Fruit fly (Drosophila melanogaster): ENCODE measurements around the gene CG8925.

Gene CG8925

dm6 chr3R:16222300-16222903, 50.6 kb downstream of the CG8925 start (continued):
- TF ChIP-seq CG34406 (GFP tag; optimal IDR thresholded peaks at IDR 0.05) (peak; percentile 85), CG6276 (GFP tag; optimal IDR thresholded peaks at IDR 0.05) (peak; percentile 96), CG6808 (GFP tag; optimal IDR thresholded peaks at IDR 0.05) (peak; percentile 85), Hr4 (GFP tag; optimal IDR thresholded peaks at IDR 0.05) (peak; percentile 99), CG4318 (GFP tag; optimal IDR thresholded peaks at IDR 0.05) (peak; percentile 92), ss (GFP tag; optimal IDR thresholded peaks at IDR 0.05) (peak; percentile 86 to 93), OdsH (GFP tag; optimal IDR thresholded peaks at IDR 0.05) (peak; percentile 98), Hr39 (GFP tag; optimal IDR thresholded peaks at IDR 0.05) (peak; percentile 98), Lpt (GFP tag; optimal IDR thresholded peaks at IDR 0.05) (peak; percentile 99), svp (GFP tag) (peak; percentile 99), CG10669 (GFP tag; optimal IDR thresholded peaks at IDR 0.05) (peak; percentile 97), CG7368 (GFP tag; optimal IDR thresholded peaks at IDR 0.05) (peak; percentile 99), CG3919 (GFP tag; optimal IDR thresholded peaks at IDR 0.05) (peak; percentile 98), fkh (GFP tag; optimal IDR thresholded peaks at IDR 0.05) (peak; percentile 93), CG6163 (GFP tag; IDR thresholded peaks at IDR 0.05) (peak; percentile 99), Eip75B (GFP tag; optimal IDR thresholded peaks at IDR 0.05) (peak; percentile 98), CG8632 (GFP tag; optimal IDR thresholded peaks at IDR 0.05) (peak; percentile 85), CG9139 (GFP tag; optimal IDR thresholded peaks at IDR 0.05) (peak; percentile 87)

dm6 chr3R:16223252-16224037, 51.7 kb downstream of the CG8925 start:
- TF ChIP-seq CG6163 (GFP tag; IDR thresholded peaks at IDR 0.05) (peak; percentile 16; the same call in 1 of the 3 replicates), Ets21C (GFP tag; optimal IDR thresholded peaks at IDR 0.05) (no peak), CG32006 (GFP tag; optimal IDR thresholded peaks at IDR 0.05) (peak; percentile 91), Sox14 (GFP tag; optimal IDR thresholded peaks at IDR 0.05) (no peak), topi (GFP tag; optimal IDR thresholded peaks at IDR 0.05) (peak; percentile 48), salr (GFP tag; optimal IDR thresholded peaks at IDR 0.05) (peak in 1 of 2 experiments; percentile 89), spab (GFP tag; optimal IDR thresholded peaks at IDR 0.05) (peak; percentile 79), CG10669 (GFP tag; optimal IDR thresholded peaks at IDR 0.05) (peak; percentile 79), cyc (GFP tag; optimal IDR thresholded peaks at IDR 0.05) (peak; percentile 19), CG11902 (GFP tag; optimal IDR thresholded peaks at IDR 0.05) (no peak), Sox102F (GFP tag; optimal IDR thresholded peaks at IDR 0.05) (no peak), dac (GFP tag; optimal IDR thresholded peaks at IDR 0.05) (peak; percentile 69), Hr38 (GFP tag; optimal IDR thresholded peaks at IDR 0.05) (no peak), esn (GFP tag; optimal IDR thresholded peaks at IDR 0.05) (peak; percentile 28), Eip78C (GFP tag) (peak; percentile 90), Eip75B (GFP tag; optimal IDR thresholded peaks at IDR 0.05) (peak; percentile 60), dsx (GFP tag; optimal IDR thresholded peaks at IDR 0.05; ENCODE audit: poor library complexity, severe bottlenecking) (peak; percentile 71), CG6808 (GFP tag; optimal IDR thresholded peaks at IDR 0.05) (peak; percentile 74), pdm3 (GFP tag; optimal IDR thresholded peaks at IDR 0.05) (peak; percentile 62), achi (GFP tag; optimal IDR thresholded peaks at IDR 0.05) (peak; percentile 73), Lpt (GFP tag; optimal IDR thresholded peaks at IDR 0.05) (peak; percentile 70), CG8319 (GFP tag; optimal IDR thresholded peaks at IDR 0.05) (no peak), lz (GFP tag; optimal IDR thresholded peaks at IDR 0.05) (peak; percentile 3), OdsH (GFP tag; optimal IDR thresholded peaks at IDR 0.05) (peak; percentile 70), svp (GFP tag) (peak; percentile 74), CG1621 (tag; optimal IDR thresholded peaks at IDR 0.05) (peak; percentile 24), CG11762 (GFP tag; optimal IDR thresholded peaks at IDR 0.05; ENCODE audit: insufficient read depth) (peak; percentile 82), CG9139 (GFP tag; optimal IDR thresholded peaks at IDR 0.05) (peak; percentile 39), Ets96B (tag; optimal IDR thresholded peaks at IDR 0.05) (peak; percentile 92), ss (GFP tag; optimal IDR thresholded peaks at IDR 0.05) (peak; percentile 29 to 52), Hr4 (GFP tag; optimal IDR thresholded peaks at IDR 0.05) (peak; percentile 78), net (GFP tag; optimal IDR thresholded peaks at IDR 0.05) (peak; percentile 65), CG15336 (GFP tag; IDR thresholded peaks at IDR 0.05) (no peak; the same call in 1 of the 2 replicates), CG4318 (GFP tag; optimal IDR thresholded peaks at IDR 0.05) (peak; percentile 82), CG8119 (GFP tag; IDR thresholded peaks at IDR 0.05) (no peak), eg (GFP tag; IDR thresholded peaks at IDR 0.05) (peak; percentile 4; the same call in 1 of the 3 replicates), CG16779 (tag; optimal IDR thresholded peaks at IDR 0.05) (peak; percentile 70), vri (GFP tag; optimal IDR thresholded peaks at IDR 0.05) (no peak), CG6854 (GFP tag; optimal IDR thresholded peaks at IDR 0.05) (no peak)
